Fruit fly (Drosophila melanogaster) whole organism, adult: ENCODE measurements around the gene CG14174.

Experiments
- CG33017 ChIP-seq: fragments of 200-800 bp; sonication (Bioruptor generic); optimal IDR thresholded peaks from 2 replicates; lab custom pipeline; 2018; ENCODE audit warnings: missing biosample characterization, mild to moderate bottlenecking, missing genetic modification characterization, moderate library complexity
- CG5204 ChIP-seq: fragments of 200-800 bp; sonication (Bioruptor generic); optimal IDR thresholded peaks from 2 replicates; lab custom pipeline; 2016; ENCODE audit warnings: missing biosample characterization, missing genetic modification characterization
- CG7045 ChIP-seq: fragments of 200-800 bp; sonication (Bioruptor generic); optimal IDR thresholded peaks from 2 replicates; lab custom pipeline; 2017; ENCODE audit warnings: missing biosample characterization, mild to moderate bottlenecking, missing genetic modification characterization
- Crg-1 ChIP-seq: fragments of 200-800 bp; sonication (Bioruptor generic); optimal IDR thresholded peaks from 2 replicates; lab custom pipeline; 2016; ENCODE audit warnings: missing biosample characterization, missing genetic modification characterization
- cic ChIP-seq: fragments of 200-800 bp; sonication (Bioruptor generic); optimal IDR thresholded peaks from 2 replicates; lab custom pipeline; 2017; ENCODE audit warnings: missing biosample characterization, mild to moderate bottlenecking, missing genetic modification characterization, moderate library complexity
- pad ChIP-seq: fragments of 200-800 bp; sonication (Bioruptor generic); optimal IDR thresholded peaks from 3 replicates; lab custom pipeline; 2017; ENCODE audit warnings: missing biosample characterization, missing genetic modification characterization, mild to moderate bottlenecking, moderate library complexity, missing genetic modification reagents
- tj ChIP-seq: fragments of 200-800 bp; sonication (Bioruptor generic); optimal IDR thresholded peaks from 3 replicates; lab custom pipeline; 2017; ENCODE audit warnings: missing biosample characterization, mild to moderate bottlenecking, missing genetic modification characterization, moderate library complexity

DNA sequence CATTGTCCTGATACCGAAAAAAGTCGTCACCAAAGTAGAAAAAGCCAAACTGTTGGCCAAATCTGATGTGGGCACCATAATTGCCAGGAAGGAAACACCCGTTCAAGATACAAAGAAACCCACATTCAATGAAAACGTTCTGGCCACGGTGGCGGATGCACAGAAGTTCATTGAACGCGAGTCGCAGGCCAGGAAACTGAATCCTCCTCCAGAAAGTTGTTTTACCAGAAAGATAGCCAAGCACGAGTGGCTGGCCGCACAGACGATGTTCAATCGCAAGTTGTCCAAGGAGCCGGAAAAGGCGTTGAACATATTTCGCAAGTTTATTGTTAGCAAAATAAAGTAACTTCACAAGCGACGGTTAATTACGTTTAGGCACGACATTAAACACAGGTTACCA lies 974 bp downstream of the CG14174 start:
- TF ChIP-seq Crg-1 (no peak), pad (GFP tag; lab: Kevin White, UChicago) (no peak), tj (no peak), cic (no peak), CG33017 (no peak), CG5204 (no peak), CG7045 (GFP tag; lab: Kevin White, UChicago) (no peak)
